Fruit fly (Drosophila melanogaster) whole organism, embryonic: Measurements from ENCODE around the gene Or88a.

Experiments
- Ada2b ChIP-seq: fragments of 200-800 bp; sonication (Bioruptor generic); IDR thresholded peaks from 2 replicates; pipeline ENCODE4 v1.3.6; 2022; ENCODE audit warnings: missing biosample characterization, missing genetic modification characterization
- B-H2 ChIP-seq: fragments of 200-800 bp; sonication (Bioruptor generic); optimal IDR thresholded peaks from 2 replicates; lab custom pipeline; 2018; ENCODE audit warnings: missing biosample characterization, mild to moderate bottlenecking, missing genetic modification characterization
- CG10321 ChIP-seq: fragments of 200-800 bp; sonication (Bioruptor generic); IDR thresholded peaks from 2 replicates; pipeline ENCODE4 v1.3.6; 2022; ENCODE audit warnings: missing biosample characterization, missing genetic modification characterization
- CG11398 ChIP-seq: fragments of 200-800 bp; sonication (Bioruptor generic); optimal IDR thresholded peaks from 2 replicates; lab custom pipeline; 2016; ENCODE audit warnings: missing biosample characterization, missing genetic modification characterization
- CG11560 ChIP-seq: fragments of 200-800 bp; sonication (Bioruptor generic); IDR thresholded peaks from 3 replicates; pipeline ENCODE4 v1.3.6; 2022; ENCODE audit warnings: missing biosample characterization, missing genetic modification characterization
- CG12659 ChIP-seq: fragments of 200-800 bp; sonication (Bioruptor generic); optimal IDR thresholded peaks from 3 replicates; lab custom pipeline; 2017; ENCODE audit warnings: mild to moderate bottlenecking, missing biosample characterization, missing genetic modification reagents, missing genetic modification characterization
- CG16813 ChIP-seq: fragments of 200-800 bp; sonication (Bioruptor generic); IDR thresholded peaks from 3 replicates; pipeline ENCODE4 v1.3.6; 2022; ENCODE audit warnings: missing biosample characterization, missing genetic modification characterization; ENCODE audit not compliant: partially characterized antibody
- CG17568 ChIP-seq: fragments of 200-800 bp; sonication (Bioruptor generic); optimal IDR thresholded peaks from 2 replicates; lab custom pipeline; 2018; ENCODE audit warnings: missing biosample characterization, mild to moderate bottlenecking, missing genetic modification characterization, moderate library complexity
- CG3281 ChIP-seq: fragments of 200-800 bp; sonication (Bioruptor generic); optimal IDR thresholded peaks from 3 replicates; lab custom pipeline; 2017; ENCODE audit warnings: missing biosample characterization, mild to moderate bottlenecking, missing genetic modification characterization
- CG4328 ChIP-seq: fragments of 200-800 bp; sonication (Bioruptor generic); optimal IDR thresholded peaks from 3 replicates; lab custom pipeline; 2017; ENCODE audit warnings: missing biosample characterization, missing genetic modification reagents, missing genetic modification characterization
- CG5180 ChIP-seq: fragments of 200-800 bp; sonication (Bioruptor generic); optimal IDR thresholded peaks from 3 replicates; lab custom pipeline; 2017; ENCODE audit warnings: missing biosample characterization, missing genetic modification characterization, mild to moderate bottlenecking, moderate library complexity, missing genetic modification reagents
- CG6689 ChIP-seq: fragments of 200-800 bp; sonication (Bioruptor generic); IDR thresholded peaks from 2 replicates; pipeline ENCODE4 v1.3.6; 2022; ENCODE audit warnings: missing biosample characterization, missing genetic modification characterization
- CG6765 ChIP-seq: fragments of 200-800 bp; sonication (Bioruptor generic); optimal IDR thresholded peaks from 3 replicates; lab custom pipeline; 2017; ENCODE audit warnings: missing biosample characterization, mild to moderate bottlenecking, missing genetic modification characterization
- CG7928 ChIP-seq: fragments of 200-800 bp; sonication (Bioruptor generic); optimal IDR thresholded peaks from 2 replicates; lab custom pipeline; 2017; ENCODE audit warnings: missing biosample characterization, mild to moderate bottlenecking, missing genetic modification characterization
- CG7963 ChIP-seq: fragments of 200-800 bp; sonication (Bioruptor generic); IDR thresholded peaks from 3 replicates; pipeline ENCODE4 v1.3.6; 2022; ENCODE audit warnings: missing biosample characterization, missing genetic modification characterization; ENCODE audit not compliant: partially characterized antibody
- CG7987 ChIP-seq: fragments of 200-800 bp; sonication (Bioruptor generic); optimal IDR thresholded peaks from 2 replicates; lab custom pipeline; 2018; ENCODE audit warnings: missing biosample characterization, mild to moderate bottlenecking, missing genetic modification characterization, moderate library complexity
- CG8089 ChIP-seq: fragments of 200-800 bp; sonication (Bioruptor generic); optimal IDR thresholded peaks from 3 replicates; lab custom pipeline; 2016; ENCODE audit warnings: missing biosample characterization, missing genetic modification characterization
- CoRest ChIP-seq: fragments of 200-800 bp; sonication (Bioruptor generic); optimal IDR thresholded peaks from 3 replicates; lab custom pipeline; 2018; ENCODE audit warnings: missing biosample characterization, mild to moderate bottlenecking, missing genetic modification characterization, moderate library complexity
- Deaf1 ChIP-seq: fragments of 200-800 bp; optimal IDR thresholded peaks from 3 replicates; lab custom pipeline; 2019; ENCODE audit warnings: missing biosample characterization, mild to moderate bottlenecking, missing genetic modification characterization, moderate library complexity
- Dip3 ChIP-seq: fragments of 200-800 bp; sonication (Bioruptor generic); optimal IDR thresholded peaks from 3 replicates; lab custom pipeline; 2016; ENCODE audit warnings: missing biosample characterization, missing genetic modification characterization
- Dref ChIP-seq: fragments of 200-800 bp; sonication (Bioruptor generic); IDR thresholded peaks from 2 replicates; pipeline ENCODE4 v1.3.6; 2022; ENCODE audit warnings: missing biosample characterization, missing genetic modification characterization
- HHEX ChIP-seq: fragments of 200-800 bp; sonication (Bioruptor generic); optimal IDR thresholded peaks from 3 replicates; lab custom pipeline; 2017; ENCODE audit warnings: missing biosample characterization, mild to moderate bottlenecking, missing genetic modification characterization, missing genetic modification reagents
- HLHmδ ChIP-seq: fragments of 200-800 bp; sonication (Bioruptor generic); optimal IDR thresholded peaks from 2 replicates; lab custom pipeline; 2018; ENCODE audit warnings: missing biosample characterization, mild to moderate bottlenecking, missing genetic modification characterization, moderate library complexity
- Hmx ChIP-seq: fragments of 200-800 bp; sonication (Bioruptor generic); optimal IDR thresholded peaks from 2 replicates; lab custom pipeline; 2016; ENCODE audit warnings: missing biosample characterization, missing genetic modification characterization
- MTF-1 ChIP-seq: fragments of 200-800 bp; sonication (Bioruptor generic); optimal IDR thresholded peaks from 2 replicates; lab custom pipeline; 2018; ENCODE audit warnings: missing biosample characterization, mild to moderate bottlenecking, missing genetic modification characterization, borderline replicate concordance
- Meics ChIP-seq: fragments of 200-800 bp; sonication (Bioruptor generic); optimal IDR thresholded peaks from 2 replicates; lab custom pipeline; 2017; ENCODE audit warnings: missing biosample characterization, mild to moderate bottlenecking, missing genetic modification characterization
- Nf-YC ChIP-seq: fragments of 200-800 bp; optimal IDR thresholded peaks from 3 replicates; lab custom pipeline; 2019; ENCODE audit warnings: missing biosample characterization, mild to moderate bottlenecking, missing genetic modification characterization, moderate library complexity
- Oli ChIP-seq: fragments of 200-800 bp; sonication (Bioruptor generic); optimal IDR thresholded peaks from 2 replicates; lab custom pipeline; 2018; ENCODE audit warnings: missing biosample characterization, mild to moderate bottlenecking, missing genetic modification characterization, moderate library complexity
- Side ChIP-seq: fragments of 200-800 bp; sonication (Bioruptor generic); optimal IDR thresholded peaks from 2 replicates; lab custom pipeline; 2016; ENCODE audit warnings: missing biosample characterization, missing genetic modification characterization
- Sry-δ ChIP-seq: fragments of 200-800 bp; sonication (Bioruptor generic); optimal IDR thresholded peaks from 2 replicates; lab custom pipeline; 2016; ENCODE audit warnings: missing biosample characterization, missing genetic modification characterization
- Taf1 ChIP-seq: fragments of 200-800 bp; sonication (Bioruptor generic); IDR thresholded peaks from 2 replicates; pipeline ENCODE4 v1.3.6; 2022; ENCODE audit warnings: missing biosample characterization, missing genetic modification characterization
- az2 ChIP-seq: fragments of 200-800 bp; sonication (Bioruptor generic); optimal IDR thresholded peaks from 3 replicates; lab custom pipeline; 2016; ENCODE audit warnings: missing biosample characterization, missing genetic modification characterization
- bsh ChIP-seq, 2 experiments: fragments of 200-800 bp; sonication (Bioruptor generic); optimal IDR thresholded peaks; 2 replicates each; lab custom pipeline; 2017 to 2018; ENCODE audit warnings: mild to moderate bottlenecking in 2 of 2, missing biosample characterization in 2 of 2, missing genetic modification characterization in 2 of 2, moderate library complexity in 1 of 2
- caup ChIP-seq: fragments of 200-800 bp; sonication (Bioruptor generic); optimal IDR thresholded peaks from 3 replicates; lab custom pipeline; 2017; ENCODE audit warnings: missing biosample characterization, mild to moderate bottlenecking, missing genetic modification characterization, moderate library complexity; ENCODE audit not compliant: severe bottlenecking
- dati ChIP-seq: fragments of 200-800 bp; sonication (Bioruptor generic); IDR thresholded peaks from 2 replicates; pipeline ENCODE4 v1.3.6; 2022; ENCODE audit warnings: missing biosample characterization, missing genetic modification characterization
- dimm ChIP-seq: fragments of 200-800 bp; sonication (Bioruptor generic); IDR thresholded peaks from 2 replicates; pipeline ENCODE4 v1.3.6; 2022; ENCODE audit warnings: missing biosample characterization, missing genetic modification characterization
- en ChIP-seq: fragments of 200-800 bp; sonication (Bioruptor generic); optimal IDR thresholded peaks from 2 replicates; lab custom pipeline; 2016; ENCODE audit warnings: missing biosample characterization, missing genetic modification characterization
- fru ChIP-seq: fragments of >200 bp; optimal IDR thresholded peaks from 2 replicates; lab custom pipeline; 2017
- gce ChIP-seq: fragments of 200-800 bp; sonication (Bioruptor generic); IDR thresholded peaks from 3 replicates; pipeline ENCODE4 v1.3.6; 2022; ENCODE audit warnings: missing biosample characterization, missing genetic modification characterization
- gcm ChIP-seq: fragments of 200-800 bp; sonication (Bioruptor generic); optimal IDR thresholded peaks from 2 replicates; lab custom pipeline; 2019; ENCODE audit warnings: missing biosample characterization, mild to moderate bottlenecking, missing genetic modification characterization, moderate library complexity
- h ChIP-seq: fragments of >200 bp; optimal IDR thresholded peaks from 2 replicates; lab custom pipeline; 2017
- her ChIP-seq: fragments of 200-800 bp; sonication (Bioruptor generic); optimal IDR thresholded peaks from 2 replicates; lab custom pipeline; 2016; ENCODE audit warnings: missing biosample characterization, missing genetic modification characterization
- jumu ChIP-seq: fragments of 200-800 bp; sonication (Bioruptor generic); optimal IDR thresholded peaks from 3 replicates; lab custom pipeline; 2016; ENCODE audit warnings: missing biosample characterization, missing genetic modification characterization
- kay ChIP-seq: fragments of 200-800 bp; sonication (Bioruptor generic); optimal IDR thresholded peaks from 2 replicates; lab custom pipeline; 2016; ENCODE audit warnings: missing biosample characterization, missing genetic modification characterization
- knrl ChIP-seq: fragments of 200-800 bp; sonication (Bioruptor generic); IDR thresholded peaks from 3 replicates; pipeline ENCODE4 v1.3.6; 2022; ENCODE audit warnings: missing biosample characterization, missing genetic modification characterization; ENCODE audit not compliant: partially characterized antibody
- pzg ChIP-seq: fragments of 200-800 bp; sonication (Bioruptor generic); optimal IDR thresholded peaks from 3 replicates; lab custom pipeline; 2018; ENCODE audit warnings: missing biosample characterization, mild to moderate bottlenecking, missing genetic modification characterization, moderate library complexity
- shn ChIP-seq: fragments of 200-800 bp; sonication (Bioruptor generic); optimal IDR thresholded peaks from 3 replicates; lab custom pipeline; 2016; ENCODE audit warnings: missing biosample characterization, missing genetic modification characterization
- tio ChIP-seq: fragments of 200-800 bp; sonication (Bioruptor generic); optimal IDR thresholded peaks from 2 replicates; lab custom pipeline; 2017; ENCODE audit warnings: missing biosample characterization, missing genetic modification characterization, inconsistent platforms
- wdn ChIP-seq: fragments of 200-800 bp; sonication (Bioruptor generic); IDR thresholded peaks from 2 replicates; pipeline ENCODE4 v1.3.6; 2022; ENCODE audit warnings: missing biosample characterization, missing genetic modification characterization

Or88a gene

DNA sequence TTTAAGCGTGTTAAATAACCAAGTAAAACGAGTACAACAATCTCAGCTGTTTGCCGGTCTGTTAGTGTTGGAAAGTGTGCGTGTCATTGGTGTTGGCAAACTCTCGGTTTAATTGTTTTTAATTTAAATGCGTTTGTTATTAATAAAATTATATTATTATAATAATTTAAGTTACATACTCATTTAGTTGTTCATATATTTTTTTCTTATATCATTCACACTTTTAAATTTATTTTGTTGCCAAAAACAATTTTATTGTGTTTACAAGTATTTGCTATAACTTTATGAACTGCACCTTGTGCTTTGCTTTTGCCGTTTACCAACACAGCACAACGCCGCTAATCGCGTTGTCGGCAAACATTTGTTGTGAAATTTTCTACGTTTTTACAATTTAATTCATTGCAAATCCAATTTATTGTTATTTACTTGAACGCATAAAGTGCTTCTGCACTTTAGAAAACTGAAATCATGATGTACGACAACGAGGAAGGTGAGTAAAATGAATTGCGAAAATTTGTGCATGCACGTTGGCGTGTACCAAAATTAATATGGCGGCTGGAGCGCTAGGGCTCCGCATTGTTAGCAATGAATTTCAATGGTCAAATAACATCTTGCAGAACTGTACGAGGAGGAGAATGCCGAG, 16.4 kb downstream of the Or88a start, which contains the start of the genes 140up and Polr2B (continued):
- TF ChIP-seq caup (GFP tag; lab: Kevin White, UChicago): peak; percentile 92
- TF ChIP-seq fru (lab: Kevin White, UChicago): no peak
- TF ChIP-seq CG11398: peak; percentile 49
- TF ChIP-seq az2: peak; percentile 95
- peak; percentile 74 for TF ChIP-seq shn (GFP tag; lab: Kevin White, UChicago)
- TF ChIP-seq CG17568 (GFP tag; lab: Kevin White, UChicago): peak; percentile 57
- TF ChIP-seq h (lab: Kevin White, UChicago): no peak
- peak; percentile 73 for TF ChIP-seq CG7987
- peak; percentile 66 for TF ChIP-seq CG7928 (GFP tag; lab: Kevin White, UChicago)
- no peak for TF ChIP-seq CG16813 (GFP tag; lab: Robert Waterston, UW)
- TF ChIP-seq Hmx: peak; percentile 26
- peak; percentile 92 for TF ChIP-seq CG3281
- no peak for TF ChIP-seq CG7963 (GFP tag; lab: Robert Waterston, UW)
- TF ChIP-seq CoRest (tag; lab: Kevin White, UChicago): peak; percentile 97
- peak; percentile 87 for TF ChIP-seq kay (GFP tag; lab: Kevin White, UChicago)
- TF ChIP-seq B-H2 (GFP tag; lab: Kevin White, UChicago): peak; percentile 95
- TF ChIP-seq CG6765: peak; percentile 83
- TF ChIP-seq Deaf1 (tag; lab: Kevin White, UChicago): peak; percentile 72
- peak; percentile 92 for TF ChIP-seq CG4328
- peak; percentile 92 for TF ChIP-seq Oli (tag; lab: Kevin White, UChicago)
- TF ChIP-seq Dip3: peak; percentile 83
- peak; percentile 31; the same call in 1 of the 2 replicates for TF ChIP-seq dimm
- TF ChIP-seq Ada2b (GFP tag; lab: Robert Waterston, UW): peak; percentile 88
- peak; percentile 63; the same call in 2 of the 3 replicates for TF ChIP-seq gce (GFP tag; lab: Robert Waterston, UW)
- peak; percentile 83 for TF ChIP-seq CG11560
- TF ChIP-seq en: peak; percentile 35
- peak; percentile 93 for TF ChIP-seq wdn
- TF ChIP-seq her (GFP tag; lab: Kevin White, UChicago): peak; percentile 38
- peak; percentile 89 for TF ChIP-seq gcm (GFP tag; lab: Kevin White, UChicago)
- TF ChIP-seq HHEX (GFP tag; lab: Kevin White, UChicago): peak; percentile 92
- peak; percentile 69 for TF ChIP-seq Side
- no peak for TF ChIP-seq HLHmδ
- peak; percentile 58 for TF ChIP-seq CG5180
- no peak; the same call in 2 of the 3 replicates for TF ChIP-seq knrl (GFP tag; lab: Robert Waterston, UW)
- TF ChIP-seq CG6689 (GFP tag; lab: Robert Waterston, UW): peak; percentile 95
- TF ChIP-seq dati (GFP tag; lab: Robert Waterston, UW): peak; percentile 72
- peak; percentile 43 for TF ChIP-seq pzg (GFP tag; lab: Kevin White, UChicago)
- TF ChIP-seq Taf1 (GFP tag; lab: Robert Waterston, UW): peak; percentile 87
- peak; percentile 86 for TF ChIP-seq Nf-YC (tag; lab: Kevin White, UChicago)
- TF ChIP-seq jumu (GFP tag; lab: Kevin White, UChicago): peak; percentile 76
- TF ChIP-seq Sry-δ (GFP tag; lab: Kevin White, UChicago): peak; percentile 34
- TF ChIP-seq CG8089: peak; percentile 68
- peak; percentile 92 for TF ChIP-seq Meics (GFP tag; lab: Kevin White, UChicago)
- TF ChIP-seq Dref (GFP tag; lab: Robert Waterston, UW): peak; percentile 31; the same call in 1 of the 2 replicates
- TF ChIP-seq MTF-1: peak; percentile 67
- TF ChIP-seq bsh (GFP tag; optimal IDR thresholded peaks at IDR 0.05; lab: Kevin White, UChicago): peak in 1 of 2 experiments; percentile 93
- TF ChIP-seq CG12659: peak; percentile 95
- TF ChIP-seq tio (GFP tag; lab: Kevin White, UChicago): peak; percentile 91
- TF ChIP-seq CG10321 (GFP tag; lab: Robert Waterston, UW): peak; percentile 48
